Fruit fly (Drosophila melanogaster) whole organism, embryonic: ENCODE data around the gene Ald2.
A peak's percentile ranks its signal among the peaks of the same experiment; 100 is the strongest.

ENCODE experiments used
- CG13287 ChIP-seq: fragments of 200-800 bp; sonication (Bioruptor generic); IDR thresholded peaks from 2 replicates; pipeline ENCODE4 v1.3.6; 2022; ENCODE audit warnings: missing biosample characterization, missing genetic modification characterization; ENCODE audit not compliant: partially characterized antibody
- CG15514 ChIP-seq: fragments of 200-800 bp; sonication (Bioruptor generic); optimal IDR thresholded peaks from 3 replicates; lab custom pipeline; 2017; ENCODE audit warnings: missing biosample characterization, missing genetic modification characterization, mild to moderate bottlenecking, moderate library complexity, missing genetic modification reagents
- CG1603 ChIP-seq: fragments of 200-800 bp; sonication (Bioruptor generic); optimal IDR thresholded peaks from 2 replicates; lab custom pipeline; 2019; ENCODE audit warnings: missing biosample characterization, mild to moderate bottlenecking, missing genetic modification characterization, moderate library complexity
- CG34224 ChIP-seq: fragments of 200-800 bp; sonication (Bioruptor generic); IDR thresholded peaks from 3 replicates; pipeline ENCODE4 v1.3.6; 2022; ENCODE audit warnings: missing biosample characterization, missing genetic modification characterization; ENCODE audit not compliant: partially characterized antibody
- CG4617 ChIP-seq: fragments of 200-800 bp; sonication (Bioruptor generic); optimal IDR thresholded peaks from 3 replicates; lab custom pipeline; 2016; ENCODE audit warnings: missing biosample characterization, missing genetic modification characterization, borderline replicate concordance
- CG5953 ChIP-seq: fragments of 200-800 bp; sonication (Bioruptor generic); IDR thresholded peaks from 2 replicates; pipeline ENCODE4 v1.3.6; 2022; ENCODE audit warnings: missing biosample characterization, missing genetic modification characterization
- CG6175 ChIP-seq: fragments of 200-800 bp; sonication (Bioruptor generic); IDR thresholded peaks from 3 replicates; pipeline ENCODE4 v1.3.6; 2022; ENCODE audit warnings: missing biosample characterization, missing genetic modification characterization
- CG8478 ChIP-seq: fragments of >200 bp; optimal IDR thresholded peaks from 2 replicates; lab custom pipeline; 2018
- CG9797 ChIP-seq: fragments of 200-800 bp; sonication (Bioruptor generic); optimal IDR thresholded peaks from 3 replicates; lab custom pipeline; 2018; ENCODE audit warnings: missing biosample characterization, mild to moderate bottlenecking, missing genetic modification characterization
- Dll ChIP-seq: fragments of 200-800 bp; sonication (Bioruptor generic); IDR thresholded peaks from 4 replicates; pipeline ENCODE4 v1.3.6; 2022; ENCODE audit warnings: missing biosample characterization, missing genetic modification characterization; ENCODE audit not compliant: partially characterized antibody
- Doc3 ChIP-seq: fragments of 200-800 bp; sonication (Bioruptor generic); IDR thresholded peaks from 3 replicates; pipeline ENCODE4 v1.3.6; 2022; ENCODE audit warnings: missing biosample characterization, missing genetic modification characterization; ENCODE audit not compliant: partially characterized antibody
- Dp ChIP-seq: fragments of 200-800 bp; sonication (Bioruptor generic); optimal IDR thresholded peaks from 2 replicates; lab custom pipeline; 2018; ENCODE audit warnings: missing biosample characterization, mild to moderate bottlenecking, missing genetic modification characterization, moderate library complexity
- Ets65A ChIP-seq: fragments of 200-800 bp; sonication (Bioruptor generic); peaks from one replicate; lab custom pipeline; 2016; ENCODE audit warnings: missing biosample characterization, missing genetic modification characterization
- HmgD ChIP-seq: fragments of 200-800 bp; sonication (Bioruptor generic); optimal IDR thresholded peaks from 3 replicates; lab custom pipeline; 2016; ENCODE audit warnings: missing biosample characterization, missing genetic modification characterization
- Hr78 ChIP-seq, 2 experiments: fragments of 200-800 bp in 1 of 2; fragments of >200 bp in 1 of 2; sonication (Bioruptor generic) in 1 of 2; optimal IDR thresholded peaks; 2 replicates each; lab custom pipeline; 2017 to 2019; ENCODE audit warnings: missing biosample characterization in 2 of 2, missing genetic modification characterization in 2 of 2, mild to moderate bottlenecking in 1 of 2, moderate library complexity in 1 of 2
- Scr ChIP-seq: fragments of 200-800 bp; sonication (Bioruptor generic); IDR thresholded peaks from 2 replicates; pipeline ENCODE4 v1.3.6; 2022; ENCODE audit warnings: missing biosample characterization, missing genetic modification characterization; ENCODE audit not compliant: partially characterized antibody
- Sin3A ChIP-seq: fragments of >200 bp; optimal IDR thresholded peaks from 2 replicates; lab custom pipeline; 2018
- Stat92E ChIP-seq, 3 experiments: fragments of >200 bp in 2 of 3; fragments of 200-800 bp in 1 of 3; sonication (Bioruptor generic) in 1 of 3; optimal IDR thresholded peaks; 2 replicates each; lab custom pipeline; 2017 to 2019; ENCODE audit warnings: missing biosample characterization in 3 of 3, missing genetic modification characterization in 3 of 3, mild to moderate bottlenecking in 1 of 3, moderate library complexity in 1 of 3
- abd-A ChIP-seq: fragments of 200-800 bp; sonication (Bioruptor generic); optimal IDR thresholded peaks from 3 replicates; lab custom pipeline; 2019; ENCODE audit warnings: missing biosample characterization, mild to moderate bottlenecking, missing genetic modification characterization, moderate library complexity
- az2 ChIP-seq: fragments of 200-800 bp; sonication (Bioruptor generic); optimal IDR thresholded peaks from 3 replicates; lab custom pipeline; 2016; ENCODE audit warnings: missing biosample characterization, missing genetic modification characterization
- cato ChIP-seq: fragments of 200-800 bp; sonication (Bioruptor generic); optimal IDR thresholded peaks from 2 replicates; lab custom pipeline; 2016; ENCODE audit warnings: missing biosample characterization, missing genetic modification characterization, borderline replicate concordance
- ci ChIP-seq: fragments of 200-800 bp; sonication (Bioruptor generic); IDR thresholded peaks from 3 replicates; pipeline ENCODE4 v1.3.6; 2022; ENCODE audit warnings: missing biosample characterization, missing genetic modification characterization
- dmrt11E ChIP-seq: fragments of 200-800 bp; sonication (Bioruptor generic); optimal IDR thresholded peaks from 3 replicates; lab custom pipeline; 2018; ENCODE audit warnings: missing biosample characterization, mild to moderate bottlenecking, missing genetic modification characterization, moderate library complexity
- gro ChIP-seq: fragments of 200-800 bp; sonication (Bioruptor generic); optimal IDR thresholded peaks from 2 replicates; lab custom pipeline; 2016; ENCODE audit warnings: missing biosample characterization, missing genetic modification characterization
- gsb ChIP-seq: fragments of 200-800 bp; sonication (Bioruptor generic); IDR thresholded peaks from 2 replicates; pipeline ENCODE4 v1.3.6; 2022; ENCODE audit warnings: missing biosample characterization, missing genetic modification characterization
- ind ChIP-seq: fragments of 200-800 bp; sonication (Bioruptor generic); optimal IDR thresholded peaks from 3 replicates; lab custom pipeline; 2016; ENCODE audit warnings: missing biosample characterization, missing genetic modification characterization
- ken ChIP-seq: fragments of 200-800 bp; sonication (Bioruptor generic); IDR thresholded peaks from 3 replicates; pipeline ENCODE4 v1.3.6; 2022; ENCODE audit warnings: missing biosample characterization, missing genetic modification characterization
- knrl ChIP-seq: fragments of 200-800 bp; sonication (Bioruptor generic); IDR thresholded peaks from 3 replicates; pipeline ENCODE4 v1.3.6; 2022; ENCODE audit warnings: missing biosample characterization, missing genetic modification characterization; ENCODE audit not compliant: partially characterized antibody
- lab ChIP-seq: fragments of 200-800 bp; sonication (Bioruptor generic); optimal IDR thresholded peaks from 3 replicates; lab custom pipeline; 2017; ENCODE audit warnings: missing biosample characterization, missing genetic modification characterization, mild to moderate bottlenecking, moderate library complexity, missing genetic modification reagents
- mld ChIP-seq: fragments of 200-800 bp; sonication (Bioruptor generic); IDR thresholded peaks from 3 replicates; pipeline ENCODE4 v1.3.6; 2022; ENCODE audit warnings: missing biosample characterization, missing genetic modification characterization; ENCODE audit not compliant: partially characterized antibody
- nmo ChIP-seq: fragments of 200-800 bp; sonication (Bioruptor generic); optimal IDR thresholded peaks from 2 replicates; lab custom pipeline; 2018; ENCODE audit warnings: missing biosample characterization, mild to moderate bottlenecking, missing genetic modification characterization, moderate library complexity
- pzg ChIP-seq: fragments of 200-800 bp; sonication (Bioruptor generic); optimal IDR thresholded peaks from 3 replicates; lab custom pipeline; 2018; ENCODE audit warnings: missing biosample characterization, mild to moderate bottlenecking, missing genetic modification characterization, moderate library complexity
- ro ChIP-seq: fragments of 200-800 bp; sonication (Bioruptor generic); IDR thresholded peaks from 2 replicates; pipeline ENCODE4 v1.3.6; 2022; ENCODE audit warnings: missing biosample characterization, missing genetic modification characterization
- sc ChIP-seq, 3 experiments: fragments of >200 bp in 2 of 3; fragments of 200-800 bp in 1 of 3; sonication (Bioruptor generic) in 1 of 3; optimal IDR thresholded peaks; 2 replicates in 2 of 3; 3 replicates in 1 of 3; lab custom pipeline; 2017; ENCODE audit warnings: mild to moderate bottlenecking in 1 of 3, missing biosample characterization in 1 of 3, missing genetic modification characterization in 1 of 3, missing genetic modification reagents in 1 of 3
- sens ChIP-seq: fragments of 200-800 bp; sonication (Bioruptor generic); peaks from one replicate; lab custom pipeline; 2016; ENCODE audit warnings: missing biosample characterization, missing genetic modification characterization
- slbo ChIP-seq: fragments of 200-800 bp; sonication (Bioruptor generic); IDR thresholded peaks from 2 replicates; pipeline ENCODE4 v1.3.6; 2022; ENCODE audit warnings: missing biosample characterization, missing genetic modification characterization
- tx ChIP-seq: fragments of 200-800 bp; sonication (Bioruptor generic); optimal IDR thresholded peaks from 2 replicates; lab custom pipeline; 2016; ENCODE audit warnings: missing biosample characterization, missing genetic modification characterization

Ald2 gene

DNA sequence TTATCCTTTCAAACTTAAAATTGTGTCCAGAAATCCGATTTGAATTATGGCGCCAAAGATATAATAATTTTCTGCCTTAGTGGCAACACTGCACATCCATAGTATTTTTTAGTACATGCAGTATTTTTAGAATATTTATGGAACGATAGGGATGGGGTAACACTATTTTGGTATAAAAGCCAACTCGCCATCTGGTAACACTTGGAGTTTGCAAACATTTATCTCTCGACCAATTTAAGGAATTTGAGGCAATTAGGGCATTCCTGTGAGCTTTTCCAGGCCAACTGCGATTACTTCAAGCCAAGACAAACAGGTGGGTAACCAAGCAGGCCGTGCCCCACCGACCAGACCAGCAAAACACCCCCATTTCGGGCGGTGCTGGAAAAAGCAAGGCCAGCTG lies 38.5 kb downstream of the Ald2 start, which contains the start of gene CG5447 (continued):
- TF ChIP-seq ci = no peak
- no peak for TF ChIP-seq slbo (GFP tag; lab: Robert Waterston, UW)
- peak; percentile 88 for TF ChIP-seq Dp (GFP tag; lab: Kevin White, UChicago)
- 0 out of 2 replicates have a peak, but pooled peaks have one; percentile 26 for TF ChIP-seq Scr
- peak; percentile 44; the same call in 2 of the 3 replicates for TF ChIP-seq CG34224 (GFP tag; lab: Robert Waterston, UW)
- TF ChIP-seq CG15514 (GFP tag; lab: Kevin White, UChicago) = peak; percentile 22
- TF ChIP-seq gsb (GFP tag; lab: Robert Waterston, UW) = no peak
- TF ChIP-seq Doc3 = no peak
- TF ChIP-seq tx (GFP tag; lab: Kevin White, UChicago) = peak; percentile 24
- TF ChIP-seq mld (GFP tag; lab: Robert Waterston, UW) = no peak
- no peak for TF ChIP-seq Hr78 (GFP tag; optimal IDR thresholded peaks at IDR 0.05; lab: Kevin White, UChicago)
- TF ChIP-seq Dll (GFP tag; lab: Robert Waterston, UW) = peak; percentile 40; the same call in 2 of the 4 replicates
- no peak for TF ChIP-seq abd-A (tag; lab: Kevin White, UChicago)
- TF ChIP-seq nmo (GFP tag; lab: Kevin White, UChicago) = peak; percentile 7
- peak; percentile 59 for TF ChIP-seq CG1603 (tag; lab: Kevin White, UChicago)
- TF ChIP-seq Sin3A = peak; percentile 15
- peak; percentile 16 for TF ChIP-seq gro (GFP tag; lab: Kevin White, UChicago)
- 0 out of 3 replicates have a peak, but pooled peaks have one; percentile 24 for TF ChIP-seq knrl (GFP tag; lab: Robert Waterston, UW)
- peak; percentile 68 for TF ChIP-seq CG13287 (GFP tag; lab: Robert Waterston, UW)
- TF ChIP-seq sc (optimal IDR thresholded peaks at IDR 0.05; lab: Kevin White, UChicago) = no peak
- TF ChIP-seq sc (GFP tag; optimal IDR thresholded peaks at IDR 0.05; lab: Kevin White, UChicago) = no peak
- TF ChIP-seq HmgD = peak; percentile 18
- peak in 1 of 3 experiments; percentile 3 for TF ChIP-seq Stat92E (GFP tag; optimal IDR thresholded peaks at IDR 0.05; lab: Kevin White, UChicago)
- TF ChIP-seq dmrt11E (tag; lab: Kevin White, UChicago) = no peak
- TF ChIP-seq pzg (GFP tag; lab: Kevin White, UChicago) = peak; percentile 88
- TF ChIP-seq lab (GFP tag; lab: Kevin White, UChicago) = no peak
- no peak for TF ChIP-seq ind
- TF ChIP-seq CG9797 = peak; percentile 64
- peak; percentile 66 for TF ChIP-seq CG4617 (GFP tag; lab: Kevin White, UChicago)
- TF ChIP-seq cato (GFP tag; lab: Kevin White, UChicago) = no peak

DNA sequence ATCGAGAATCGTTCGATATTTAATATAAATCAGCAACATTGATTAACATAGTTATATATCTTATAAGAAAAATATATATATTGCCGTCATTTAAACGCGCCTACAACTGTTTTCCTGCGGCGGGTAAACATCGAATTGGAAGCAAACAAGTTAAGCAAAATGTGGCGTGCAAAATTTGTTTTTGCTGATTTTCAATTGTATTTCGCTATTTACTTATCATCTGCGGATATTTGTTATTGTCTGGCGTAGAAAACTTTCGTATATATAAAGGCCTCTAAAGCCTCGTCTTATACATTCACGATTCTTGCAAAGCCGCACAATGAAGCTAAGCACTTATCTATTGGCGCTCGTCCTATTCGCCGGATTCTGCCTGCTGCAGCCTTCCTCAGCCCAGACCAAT lies 40.6 kb downstream of the Ald2 start, which contains the start of gene CG43117:
TSS of gene CG43117 (plus strand) at position 301 of the 400 bp plus-strand sequence.
- TF ChIP-seq sens (peak; percentile 20), az2 (GFP tag; lab: Kevin White, UChicago) (no peak)

DNA sequence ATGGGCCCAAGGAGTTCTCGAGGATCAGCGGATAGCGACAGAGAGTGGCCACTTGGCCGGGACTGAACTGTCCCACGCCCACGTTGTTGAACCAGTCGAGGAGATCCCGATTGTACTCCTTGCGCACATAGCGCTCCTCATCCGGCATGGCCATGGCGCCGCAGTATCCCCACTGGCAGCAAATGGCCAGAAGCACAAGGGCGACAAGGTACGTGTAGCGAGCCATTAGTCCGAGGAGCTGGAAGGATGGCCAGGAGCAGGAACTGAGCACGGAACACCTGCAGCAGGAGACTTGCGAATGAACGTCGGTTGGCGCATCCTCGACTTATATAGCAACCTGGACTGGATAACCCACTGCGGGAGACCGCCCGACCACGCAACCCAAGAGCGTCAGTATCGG lies 42.0 kb downstream of the Ald2 start, which contains the start of gene Pdf:
TSS of gene Pdf (minus strand) at position 304 of the 400 bp plus-strand sequence.
- TF ChIP-seq Ets65A (GFP tag; lab: Kevin White, UChicago) = peak; percentile 81
- TF ChIP-seq ken (GFP tag; lab: Robert Waterston, UW) = no peak
- TF ChIP-seq ro = 0 out of 2 replicates have a peak, but pooled peaks have one; percentile 7
- TF ChIP-seq CG6175 = 0 out of 3 replicates have a peak, but pooled peaks have one; percentile 12
- no peak for TF ChIP-seq CG5953
- 0 out of 3 replicates have a peak, but pooled peaks have one; percentile 12 for TF ChIP-seq knrl (GFP tag; lab: Robert Waterston, UW)
- TF ChIP-seq CG8478 = peak; percentile 69
